Worm (Caenorhabditis elegans) whole organism, L3 larva: ENCODE results near the gene clec-19.

Source experiments
- egl-27 ChIP-seq: sonication (generic microtip); optimal IDR thresholded peaks from 4 replicates; lab custom pipeline; 2017; ENCODE audit warnings: missing biosample characterization, missing genetic modification reagents, missing genetic modification characterization
- elt-1 ChIP-seq: fragments of 150-350 bp; optimal IDR thresholded peaks from 2 replicates; lab custom pipeline; 2014; ENCODE audit warnings: missing biosample characterization, missing genetic modification characterization
- elt-2 ChIP-seq: sonication (generic microtip); optimal IDR thresholded peaks from 2 replicates; lab custom pipeline; 2016; ENCODE audit warnings: missing genetic modification reagents, mild to moderate bottlenecking, missing genetic modification characterization, missing compliant biosample characterization
- nhr-12 ChIP-seq: fragments of 150-350 bp; optimal IDR thresholded peaks from 2 replicates; lab custom pipeline; 2014; ENCODE audit warnings: missing biosample characterization, missing genetic modification characterization
- nhr-23 ChIP-seq: fragments of 150-350 bp; optimal IDR thresholded peaks from 2 replicates; lab custom pipeline; 2014; ENCODE audit warnings: missing biosample characterization, missing genetic modification reagents, missing genetic modification characterization
- nhr-237 ChIP-seq: fragments of 150-350 bp; optimal IDR thresholded peaks from 2 replicates; lab custom pipeline; 2014; ENCODE audit warnings: missing biosample characterization, missing genetic modification characterization
- pha-4 ChIP-seq: fragments of 150-350 bp; optimal IDR thresholded peaks from 2 replicates; lab custom pipeline; 2014; ENCODE audit warnings: missing biosample characterization, missing genetic modification reagents, missing genetic modification characterization
- skn-1 ChIP-seq: fragments of 150-350 bp; optimal IDR thresholded peaks from 2 replicates; lab custom pipeline; 2014; ENCODE audit warnings: missing biosample characterization, missing genetic modification characterization
- unc-62 ChIP-seq: fragments of 150-350 bp; sonication (generic microtip); optimal IDR thresholded peaks from 4 replicates; lab custom pipeline; 2014; ENCODE audit warnings: missing biosample characterization, missing genetic modification reagents, missing genetic modification characterization
- zag-1 ChIP-seq: fragments of 150-350 bp; optimal IDR thresholded peaks from 2 replicates; lab custom pipeline; 2014; ENCODE audit warnings: missing biosample characterization, missing genetic modification characterization
- ztf-11 ChIP-seq: fragments of 150-350 bp; optimal IDR thresholded peaks from 2 replicates; lab custom pipeline; 2014; ENCODE audit warnings: missing biosample characterization, missing genetic modification characterization

- no peak for TF ChIP-seq nhr-12 (tag; lab: Kevin White, UChicago)
- no peak for TF ChIP-seq egl-27 (tag; lab: Kevin White, UChicago)
- TF ChIP-seq zag-1 (tag; lab: Kevin White, UChicago) = no peak
- no peak for TF ChIP-seq elt-1
- no peak for TF ChIP-seq nhr-237
- no peak for TF ChIP-seq ztf-11 (tag; lab: Kevin White, UChicago)
- TF ChIP-seq elt-2 (tag; lab: Kevin White, UChicago) = no peak
- no peak for TF ChIP-seq unc-62 (GFP tag; lab: Kevin White, UChicago)
- TF ChIP-seq skn-1 (tag; lab: Kevin White, UChicago) = no peak
- no peak for TF ChIP-seq nhr-23 (tag; lab: Kevin White, UChicago)
- TF ChIP-seq pha-4 (tag; lab: Kevin White, UChicago) = no peak
Observed at ce11 chrII:1724314-1724713, 20.0 kb upstream of the clec-19 start, which contains the start of gene fbxb-11.
